Worm (Caenorhabditis elegans) whole organism, L3 larva: ENCODE measurements around the gene H34I24.2.

Source experiments
- R02D3.7 ChIP-seq: fragments of 150-350 bp; optimal IDR thresholded peaks from 2 replicates; lab custom pipeline; 2014; ENCODE audit warnings: missing biosample characterization, missing genetic modification characterization
- aly-2 ChIP-seq: fragments of 150-350 bp; optimal IDR thresholded peaks from 2 replicates; lab custom pipeline; 2014; ENCODE audit warnings: missing biosample characterization, missing genetic modification characterization
- ceh-82 ChIP-seq: fragments of 150-350 bp; optimal IDR thresholded peaks from 2 replicates; lab custom pipeline; 2014; ENCODE audit warnings: missing biosample characterization, missing genetic modification characterization
- egl-27 ChIP-seq: sonication (generic microtip); optimal IDR thresholded peaks from 4 replicates; lab custom pipeline; 2017; ENCODE audit warnings: missing biosample characterization, missing genetic modification reagents, missing genetic modification characterization
- egl-5 ChIP-seq: fragments of 150-350 bp; optimal IDR thresholded peaks from 2 replicates; lab custom pipeline; 2017; ENCODE audit warnings: missing biosample characterization, missing genetic modification reagents, missing genetic modification characterization, inconsistent platforms
- elt-1 ChIP-seq: fragments of 150-350 bp; optimal IDR thresholded peaks from 2 replicates; lab custom pipeline; 2014; ENCODE audit warnings: missing biosample characterization, missing genetic modification characterization
- nhr-237 ChIP-seq: fragments of 150-350 bp; optimal IDR thresholded peaks from 2 replicates; lab custom pipeline; 2014; ENCODE audit warnings: missing biosample characterization, missing genetic modification characterization
- pha-4 ChIP-seq: fragments of 150-350 bp; optimal IDR thresholded peaks from 2 replicates; lab custom pipeline; 2014; ENCODE audit warnings: missing biosample characterization, missing genetic modification reagents, missing genetic modification characterization
- ztf-4 ChIP-seq: fragments of 150-350 bp; optimal IDR thresholded peaks from 2 replicates; lab custom pipeline; 2014; ENCODE audit warnings: missing biosample characterization, missing genetic modification characterization

DNA sequence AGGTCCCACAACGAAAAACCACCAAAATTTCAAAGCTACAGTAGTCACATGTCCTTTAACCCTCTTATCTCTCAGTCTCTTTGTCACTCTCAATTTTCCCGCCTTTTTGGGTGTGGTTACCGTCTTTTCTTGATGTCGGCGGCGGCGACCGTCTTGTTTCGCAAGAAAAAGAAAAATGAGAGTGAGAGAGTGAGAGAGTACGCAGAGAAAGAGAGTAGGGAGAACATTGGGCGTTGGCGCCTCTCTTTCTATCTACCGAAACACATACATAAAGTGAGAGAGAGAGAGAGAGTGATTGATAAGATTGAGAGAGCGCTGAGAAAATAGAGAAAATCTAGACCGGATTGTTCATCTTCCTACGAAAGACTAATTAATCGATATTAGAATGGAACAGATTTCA, 34.1 kb downstream of the H34I24.2 start:
- TF ChIP-seq egl-27 (tag; lab: Kevin White, UChicago): peak; percentile 43
- TF ChIP-seq R02D3.7: peak; percentile 18
- TF ChIP-seq pha-4 (tag; lab: Kevin White, UChicago): peak; percentile 60
- no peak for TF ChIP-seq egl-5 (tag; lab: Kevin White, UChicago)
- TF ChIP-seq elt-1 (tag; lab: Kevin White, UChicago): peak; percentile 44
- TF ChIP-seq aly-2 (tag; lab: Kevin White, UChicago): no peak
- no peak for TF ChIP-seq nhr-237 (tag; lab: Kevin White, UChicago)
- no peak for TF ChIP-seq ztf-4
- no peak for TF ChIP-seq ceh-82 (tag; lab: Kevin White, UChicago)
